Worm (Caenorhabditis elegans): ENCODE results near the gene ints-2.

- TF ChIP-seq tbx-37 (GFP tag; conservative IDR thresholded peaks at IDR 0.05), result no peak
- TF ChIP-seq aly-1 (tag; optimal IDR thresholded peaks at IDR 0.05), result no peak
- no peak for TF ChIP-seq ama-1 (optimal IDR thresholded peaks at IDR 0.05)
- no peak for TF ChIP-seq tra-4 (tag; optimal IDR thresholded peaks at IDR 0.05)
- TF ChIP-seq hmg-4 (GFP tag; optimal IDR thresholded peaks at IDR 0.05), result no peak
- TF ChIP-seq pes-1 (GFP tag; IDR thresholded peaks at IDR 0.05), result no peak
- TF ChIP-seq ceh-36 (tag; optimal IDR thresholded peaks at IDR 0.05), result no peak
- TF ChIP-seq F13C5.2 (tag; optimal IDR thresholded peaks at IDR 0.05), result no peak
- TF ChIP-seq B0310.2 (tag; optimal IDR thresholded peaks at IDR 0.05), result no peak
- no peak for TF ChIP-seq hnd-1 (tag; optimal IDR thresholded peaks at IDR 0.05)
- TF ChIP-seq tbx-11 (GFP tag; IDR thresholded peaks at IDR 0.05), result no peak
Observed at ce11 chrV:14140733-14141132, 44.8 kb upstream of the ints-2 start.

Data from whole organism, early embryonic.